Fruit fly (Drosophila melanogaster) whole organism, embryonic: ENCODE results near the gene dlt.

Experiments
- Ada2b ChIP-seq: fragments of 200-800 bp; sonication (Bioruptor generic); IDR thresholded peaks from 2 replicates; pipeline ENCODE4 v1.3.6; 2022; ENCODE audit warnings: missing biosample characterization, missing genetic modification characterization
- CG10267 ChIP-seq: fragments of 200-800 bp; sonication (Bioruptor generic); optimal IDR thresholded peaks from 2 replicates; lab custom pipeline; 2018; ENCODE audit warnings: missing biosample characterization, mild to moderate bottlenecking, missing genetic modification characterization, moderate library complexity
- CG11723 ChIP-seq: fragments of 200-800 bp; sonication (Bioruptor generic); optimal IDR thresholded peaks from 2 replicates; lab custom pipeline; 2017; ENCODE audit warnings: missing biosample characterization, mild to moderate bottlenecking, missing genetic modification characterization
- CG15601 ChIP-seq: fragments of 200-800 bp; sonication (Bioruptor generic); optimal IDR thresholded peaks from 3 replicates; lab custom pipeline; 2019; ENCODE audit warnings: missing biosample characterization, mild to moderate bottlenecking, missing genetic modification characterization, moderate library complexity
- CG17802 ChIP-seq: fragments of 200-800 bp; sonication (Bioruptor generic); optimal IDR thresholded peaks from 2 replicates; lab custom pipeline; 2018; ENCODE audit warnings: missing biosample characterization, mild to moderate bottlenecking, missing genetic modification characterization, moderate library complexity
- CG18262 ChIP-seq: fragments of 200-800 bp; optimal IDR thresholded peaks from 3 replicates; lab custom pipeline; 2019; ENCODE audit warnings: missing biosample characterization, mild to moderate bottlenecking, missing genetic modification characterization, moderate library complexity
- CG3065 ChIP-seq: fragments of 200-800 bp; sonication (Bioruptor generic); optimal IDR thresholded peaks from 2 replicates; lab custom pipeline; 2016; ENCODE audit warnings: missing biosample characterization, missing genetic modification characterization
- CG31388 ChIP-seq: fragments of 200-800 bp; sonication (Bioruptor generic); optimal IDR thresholded peaks from 2 replicates; lab custom pipeline; 2016; ENCODE audit warnings: missing biosample characterization, missing genetic modification characterization
- CG32772 ChIP-seq: fragments of 200-800 bp; sonication (Bioruptor generic); IDR thresholded peaks from 2 replicates; pipeline ENCODE4 v1.3.6; 2022; ENCODE audit warnings: missing biosample characterization, missing genetic modification characterization
- CG33557 ChIP-seq: fragments of 200-800 bp; sonication (Bioruptor generic); optimal IDR thresholded peaks from 2 replicates; lab custom pipeline; 2019; ENCODE audit warnings: missing biosample characterization, mild to moderate bottlenecking, missing genetic modification characterization, moderate library complexity
- CG3407 ChIP-seq: fragments of 200-800 bp; sonication (Bioruptor generic); optimal IDR thresholded peaks from 2 replicates; lab custom pipeline; 2018; ENCODE audit warnings: missing biosample characterization, mild to moderate bottlenecking, missing genetic modification characterization
- CG34422 ChIP-seq: fragments of 200-800 bp; sonication (Bioruptor generic); IDR thresholded peaks from 3 replicates; pipeline ENCODE4 v1.3.6; 2022; ENCODE audit warnings: missing biosample characterization, missing genetic modification characterization
- CG5245 ChIP-seq: fragments of 200-800 bp; sonication (Bioruptor generic); optimal IDR thresholded peaks from 3 replicates; lab custom pipeline; 2016; ENCODE audit warnings: missing biosample characterization, missing genetic modification characterization
- CG6175 ChIP-seq: fragments of 200-800 bp; sonication (Bioruptor generic); IDR thresholded peaks from 3 replicates; pipeline ENCODE4 v1.3.6; 2022; ENCODE audit warnings: missing biosample characterization, missing genetic modification characterization
- CG6765 ChIP-seq: fragments of 200-800 bp; sonication (Bioruptor generic); optimal IDR thresholded peaks from 3 replicates; lab custom pipeline; 2017; ENCODE audit warnings: missing biosample characterization, mild to moderate bottlenecking, missing genetic modification characterization
- CG8478 ChIP-seq: fragments of >200 bp; optimal IDR thresholded peaks from 2 replicates; lab custom pipeline; 2018
- CG9215 ChIP-seq: fragments of 200-800 bp; sonication (Bioruptor generic); IDR thresholded peaks from 2 replicates; pipeline ENCODE4 v1.3.6; 2022; ENCODE audit warnings: missing biosample characterization, missing genetic modification characterization
- CG9797 ChIP-seq: fragments of 200-800 bp; sonication (Bioruptor generic); optimal IDR thresholded peaks from 3 replicates; lab custom pipeline; 2018; ENCODE audit warnings: missing biosample characterization, mild to moderate bottlenecking, missing genetic modification characterization
- CG9817 ChIP-seq: fragments of 200-800 bp; sonication (Bioruptor generic); optimal IDR thresholded peaks from 2 replicates; lab custom pipeline; 2018; ENCODE audit warnings: missing biosample characterization, mild to moderate bottlenecking, missing genetic modification characterization, moderate library complexity
- CG9876 ChIP-seq: fragments of 200-800 bp; sonication (Bioruptor generic); optimal IDR thresholded peaks from 2 replicates; lab custom pipeline; 2016; ENCODE audit warnings: missing biosample characterization, missing genetic modification characterization
- CG9932 ChIP-seq: fragments of 200-800 bp; sonication (Bioruptor generic); IDR thresholded peaks from 2 replicates; pipeline ENCODE4 v1.3.6; 2022; ENCODE audit warnings: missing biosample characterization, missing genetic modification characterization
- Dad ChIP-seq: fragments of 200-800 bp; sonication (Bioruptor generic); optimal IDR thresholded peaks from 3 replicates; lab custom pipeline; 2016; ENCODE audit warnings: missing biosample characterization, missing genetic modification characterization
- Dek ChIP-seq: fragments of 200-800 bp; sonication (Bioruptor generic); optimal IDR thresholded peaks from 3 replicates; lab custom pipeline; 2019; ENCODE audit warnings: missing biosample characterization, mild to moderate bottlenecking, missing genetic modification characterization, moderate library complexity
- Doc3 ChIP-seq: fragments of 200-800 bp; sonication (Bioruptor generic); IDR thresholded peaks from 3 replicates; pipeline ENCODE4 v1.3.6; 2022; ENCODE audit warnings: missing biosample characterization, missing genetic modification characterization; ENCODE audit not compliant: partially characterized antibody
- Elba2 ChIP-seq: fragments of 200-800 bp; sonication (Bioruptor generic); optimal IDR thresholded peaks from 3 replicates; lab custom pipeline; 2016; ENCODE audit warnings: missing biosample characterization, missing genetic modification characterization
- Ets97D ChIP-seq: fragments of 200-800 bp; sonication (Bioruptor generic); optimal IDR thresholded peaks from 3 replicates; lab custom pipeline; 2016; ENCODE audit warnings: missing biosample characterization, missing genetic modification characterization
- HmgZ ChIP-seq: fragments of 200-800 bp; sonication (Bioruptor generic); optimal IDR thresholded peaks from 2 replicates; lab custom pipeline; 2018; ENCODE audit warnings: missing biosample characterization, mild to moderate bottlenecking, missing genetic modification characterization
- NC2β ChIP-seq: fragments of 200-800 bp; sonication (Bioruptor generic); optimal IDR thresholded peaks from 2 replicates; lab custom pipeline; 2016; ENCODE audit warnings: missing biosample characterization, missing genetic modification characterization
- Scr ChIP-seq: fragments of 200-800 bp; sonication (Bioruptor generic); IDR thresholded peaks from 2 replicates; pipeline ENCODE4 v1.3.6; 2022; ENCODE audit warnings: missing biosample characterization, missing genetic modification characterization; ENCODE audit not compliant: partially characterized antibody
- al ChIP-seq: fragments of 200-800 bp; sonication (Bioruptor generic); IDR thresholded peaks from 2 replicates; pipeline ENCODE4 v1.3.6; 2022; ENCODE audit warnings: missing biosample characterization, missing genetic modification characterization
- ap ChIP-seq: fragments of 200-800 bp; sonication (Bioruptor generic); IDR thresholded peaks from 2 replicates; pipeline ENCODE4 v1.3.6; 2022; ENCODE audit warnings: missing biosample characterization, missing genetic modification characterization
- cad ChIP-seq: fragments of >200 bp; optimal IDR thresholded peaks from 2 replicates; lab custom pipeline; 2017; ENCODE audit warnings: missing biosample characterization, missing genetic modification characterization
- dan ChIP-seq: fragments of 200-800 bp; sonication (Bioruptor generic); IDR thresholded peaks from 2 replicates; pipeline ENCODE4 v1.3.6; 2022; ENCODE audit warnings: missing biosample characterization, missing genetic modification characterization
- emc ChIP-seq: fragments of 200-800 bp; sonication (Bioruptor generic); optimal IDR thresholded peaks from 2 replicates; lab custom pipeline; 2016; ENCODE audit warnings: missing biosample characterization, missing genetic modification characterization
- exex ChIP-seq: fragments of 200-800 bp; sonication (Bioruptor generic); optimal IDR thresholded peaks from 4 replicates; lab custom pipeline; 2018; ENCODE audit warnings: missing biosample characterization, mild to moderate bottlenecking, missing genetic modification characterization, moderate library complexity
- eyg ChIP-seq: fragments of 200-800 bp; sonication (Bioruptor generic); optimal IDR thresholded peaks from 3 replicates; lab custom pipeline; 2016; ENCODE audit warnings: missing biosample characterization, missing genetic modification characterization
- fu2 ChIP-seq: fragments of 200-800 bp; sonication (Bioruptor generic); optimal IDR thresholded peaks from 2 replicates; lab custom pipeline; 2016; ENCODE audit warnings: missing biosample characterization, missing genetic modification characterization
- gem ChIP-seq: fragments of 200-800 bp; sonication (Bioruptor generic); optimal IDR thresholded peaks from 2 replicates; lab custom pipeline; 2019; ENCODE audit warnings: missing biosample characterization, mild to moderate bottlenecking, missing genetic modification characterization, moderate library complexity
- hbn ChIP-seq: fragments of 200-800 bp; sonication (Bioruptor generic); IDR thresholded peaks from 2 replicates; pipeline ENCODE4 v1.3.6; 2022; ENCODE audit warnings: missing biosample characterization, missing genetic modification characterization; ENCODE audit not compliant: partially characterized antibody
- kah ChIP-seq: fragments of 200-800 bp; sonication (Bioruptor generic); optimal IDR thresholded peaks from 2 replicates; lab custom pipeline; 2018; ENCODE audit warnings: missing biosample characterization, mild to moderate bottlenecking, missing genetic modification characterization
- knrl ChIP-seq: fragments of 200-800 bp; sonication (Bioruptor generic); IDR thresholded peaks from 3 replicates; pipeline ENCODE4 v1.3.6; 2022; ENCODE audit warnings: missing biosample characterization, missing genetic modification characterization; ENCODE audit not compliant: partially characterized antibody
- lbe ChIP-seq: fragments of 200-800 bp; sonication (Bioruptor generic); optimal IDR thresholded peaks from 2 replicates; lab custom pipeline; 2016; ENCODE audit warnings: missing biosample characterization, mild to moderate bottlenecking, missing genetic modification characterization
- nau ChIP-seq: fragments of 200-800 bp; sonication (Bioruptor generic); optimal IDR thresholded peaks from 3 replicates; lab custom pipeline; 2017; ENCODE audit warnings: missing biosample characterization, mild to moderate bottlenecking, missing genetic modification characterization, missing genetic modification reagents
- scrt ChIP-seq: fragments of 200-800 bp; sonication (Bioruptor generic); optimal IDR thresholded peaks from 2 replicates; lab custom pipeline; 2018; ENCODE audit warnings: missing biosample characterization, mild to moderate bottlenecking, missing genetic modification characterization, moderate library complexity
- seq ChIP-seq: fragments of 200-800 bp; sonication (Bioruptor generic); IDR thresholded peaks from 2 replicates; pipeline ENCODE4 v1.3.6; 2022; ENCODE audit warnings: missing biosample characterization, missing genetic modification characterization
- sisA ChIP-seq: fragments of 200-800 bp; sonication (Bioruptor generic); IDR thresholded peaks from 2 replicates; pipeline ENCODE4 v1.3.6; 2022; ENCODE audit warnings: missing biosample characterization, missing genetic modification characterization
- wek ChIP-seq: fragments of 200-800 bp; sonication (Bioruptor generic); optimal IDR thresholded peaks from 3 replicates; lab custom pipeline; 2018; ENCODE audit warnings: missing biosample characterization, mild to moderate bottlenecking, missing genetic modification characterization, moderate library complexity
- zen2 ChIP-seq: fragments of 200-800 bp; sonication (Bioruptor generic); IDR thresholded peaks from 3 replicates; pipeline ENCODE4 v1.3.6; 2022; ENCODE audit warnings: missing biosample characterization, missing genetic modification characterization; ENCODE audit not compliant: partially characterized antibody
- zfh2 ChIP-seq: fragments of 200-800 bp; sonication (Bioruptor generic); optimal IDR thresholded peaks from 2 replicates; lab custom pipeline; 2016; ENCODE audit warnings: missing biosample characterization, missing genetic modification characterization

The dlt gene

DNA sequence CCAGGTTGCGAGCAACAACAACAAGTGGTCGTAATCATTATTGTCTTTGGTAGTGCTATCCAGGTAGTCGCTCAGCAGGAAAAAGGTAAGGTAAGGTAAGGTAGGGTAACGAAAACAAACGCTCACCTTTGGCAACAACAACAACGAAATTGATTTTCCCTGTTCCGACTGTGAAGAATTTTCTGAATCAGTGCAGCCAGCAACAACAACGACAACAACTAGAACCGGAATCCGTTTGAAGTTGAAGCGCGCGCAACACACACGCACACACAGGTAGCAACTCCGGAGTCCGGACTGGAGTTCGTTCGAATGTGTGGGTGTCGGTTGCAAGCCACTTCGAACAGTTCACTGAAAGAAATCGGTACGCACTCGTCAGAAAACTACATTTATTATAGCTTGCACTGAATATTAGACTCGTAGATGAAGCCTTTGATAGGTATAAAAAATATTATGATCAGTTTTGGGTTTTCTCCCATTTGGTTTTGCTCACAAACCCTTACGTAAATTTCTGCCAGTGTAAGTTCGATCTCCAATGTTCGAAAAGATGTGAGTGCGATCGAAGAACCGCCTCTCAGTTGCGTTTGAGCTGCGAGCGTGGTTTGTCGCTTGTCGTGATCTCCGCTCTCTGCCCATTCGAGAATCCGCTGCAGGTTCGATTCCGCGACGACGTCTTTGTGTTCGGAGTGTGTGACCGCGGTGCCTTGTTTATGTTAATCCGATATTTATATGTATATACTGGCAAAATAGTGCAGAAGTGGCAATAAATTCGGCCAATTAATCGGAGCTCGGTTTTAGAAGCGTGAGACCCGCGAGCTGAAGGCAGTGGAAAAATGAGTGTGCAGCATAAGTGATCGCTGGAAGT lies 48.6 kb downstream of the dlt start, which contains the start of gene CG13921 (continued):
- TF ChIP-seq CG11723 (GFP tag; lab: Kevin White, UChicago): peak; percentile 96
- TF ChIP-seq CG6175 (GFP tag; lab: Robert Waterston, UW): peak; percentile 98
- peak; percentile 94 for TF ChIP-seq CG6765 (GFP tag; lab: Kevin White, UChicago)
- TF ChIP-seq eyg (GFP tag; lab: Kevin White, UChicago): peak; percentile 98
- TF ChIP-seq dan (GFP tag; lab: Robert Waterston, UW): peak; percentile 99
- TF ChIP-seq Ets97D (GFP tag; lab: Kevin White, UChicago): peak; percentile 95
- TF ChIP-seq Scr: no peak
- peak; percentile 32; the same call in 1 of the 3 replicates for TF ChIP-seq knrl (GFP tag; lab: Robert Waterston, UW)
- TF ChIP-seq CG32772 (GFP tag; lab: Robert Waterston, UW): peak; percentile 99
- peak; percentile 98 for TF ChIP-seq CG3407 (GFP tag; lab: Kevin White, UChicago)
- peak; percentile 97 for TF ChIP-seq fu2 (GFP tag; lab: Kevin White, UChicago)
- TF ChIP-seq sisA (GFP tag; lab: Robert Waterston, UW): peak; percentile 100
- TF ChIP-seq scrt (GFP tag; lab: Kevin White, UChicago): peak; percentile 96
- TF ChIP-seq Doc3 (GFP tag; lab: Robert Waterston, UW): no peak
- peak; percentile 99 for TF ChIP-seq CG10267 (tag; lab: Kevin White, UChicago)
- peak; percentile 98 for TF ChIP-seq CG3065 (GFP tag; lab: Kevin White, UChicago)
- peak; percentile 97 for TF ChIP-seq CG9215
- peak; percentile 99 for TF ChIP-seq CG33557 (GFP tag; lab: Kevin White, UChicago)
- TF ChIP-seq kah (GFP tag; lab: Kevin White, UChicago): peak; percentile 95
- peak; percentile 95 for TF ChIP-seq wek
- no peak for TF ChIP-seq hbn (GFP tag; lab: Robert Waterston, UW)
- peak; percentile 99 for TF ChIP-seq CG9932 (GFP tag; lab: Robert Waterston, UW)
- peak; percentile 100 for TF ChIP-seq CG18262
- peak; percentile 98 for TF ChIP-seq CG31388 (GFP tag; lab: Kevin White, UChicago)
- TF ChIP-seq ap: peak; percentile 99
- peak; percentile 98 for TF ChIP-seq emc
- peak; percentile 98 for TF ChIP-seq lbe (GFP tag; lab: Kevin White, UChicago)
- peak; percentile 98 for TF ChIP-seq HmgZ (tag; lab: Kevin White, UChicago)
- TF ChIP-seq CG15601 (tag; lab: Kevin White, UChicago): peak; percentile 97
- TF ChIP-seq exex: peak; percentile 82
- TF ChIP-seq nau (GFP tag; lab: Kevin White, UChicago): no peak
- TF ChIP-seq CG9817 (tag; lab: Kevin White, UChicago): peak; percentile 98
- TF ChIP-seq zen2 (GFP tag; lab: Robert Waterston, UW): no peak
- TF ChIP-seq Elba2 (GFP tag; lab: Kevin White, UChicago): peak; percentile 99
- peak; percentile 100 for TF ChIP-seq gem (tag; lab: Kevin White, UChicago)
- TF ChIP-seq zfh2: peak; percentile 97
- peak; percentile 14 for TF ChIP-seq cad (GFP tag; lab: Kevin White, UChicago)
- peak; percentile 99 for TF ChIP-seq NC2β
- peak; percentile 99 for TF ChIP-seq al (GFP tag; lab: Robert Waterston, UW)
- peak; percentile 99 for TF ChIP-seq Ada2b (GFP tag; lab: Robert Waterston, UW)
- peak; percentile 73 for TF ChIP-seq CG9797 (GFP tag; lab: Kevin White, UChicago)
- TF ChIP-seq seq: peak; percentile 98
- no peak for TF ChIP-seq CG8478
- TF ChIP-seq CG34422 (GFP tag; lab: Robert Waterston, UW): peak; percentile 99
- TF ChIP-seq Dek: peak; percentile 97
- TF ChIP-seq Dad (GFP tag; lab: Kevin White, UChicago): peak; percentile 99
- peak; percentile 97 for TF ChIP-seq CG9876
- TF ChIP-seq CG5245 (GFP tag; lab: Kevin White, UChicago): peak; percentile 100
- TF ChIP-seq CG17802 (tag; lab: Kevin White, UChicago): peak; percentile 93
